Worm (Caenorhabditis elegans) whole organism, midembryonic: ENCODE results near the gene Y54G2A.32.
"Not testable (repeated sequence)": the region's sequence is repeated elsewhere in the genome, so short reads cannot be mapped to it uniquely, and the experiment has no call there.

Experiments used
- T22C8.4 ChIP-seq: fragments of 200-800 bp; sonication (Bioruptor generic); IDR thresholded peaks from 2 replicates; pipeline ENCODE4 v1.3.6; 2022; ENCODE audit warnings: missing genetic modification characterization, missing compliant biosample characterization
- cog-1 ChIP-seq: sonication (generic microtip); optimal IDR thresholded peaks from 2 replicates; lab custom pipeline; 2016; ENCODE audit warnings: missing genetic modification characterization, missing compliant biosample characterization
- flt-1 ChIP-seq: fragments of 200-800 bp; sonication (Bioruptor generic); IDR thresholded peaks from 2 replicates; pipeline ENCODE4 v1.3.6; 2022; ENCODE audit warnings: missing genetic modification characterization, missing compliant biosample characterization
- klf-2 ChIP-seq: fragments of 200-800 bp; sonication (Bioruptor generic); conservative IDR thresholded peaks from 2 replicates; pipeline ENCODE4 v1.3.6; 2022; ENCODE audit warnings: missing genetic modification reagents, missing genetic modification characterization, missing compliant biosample characterization
- med-1 ChIP-seq: sonication (generic microtip); optimal IDR thresholded peaks from 2 replicates; lab custom pipeline; 2017; ENCODE audit warnings: missing genetic modification characterization, mild to moderate bottlenecking, missing compliant biosample characterization, antibody characterized with exemption, missing genetic modification reagents; ENCODE audit not compliant: insufficient read depth
- ref-1 ChIP-seq: fragments of 200-800 bp; sonication (Bioruptor generic); conservative IDR thresholded peaks from 2 replicates; pipeline ENCODE4 v1.3.6; 2022; ENCODE audit warnings: missing genetic modification reagents, missing genetic modification characterization, missing compliant biosample characterization
- tab-1 ChIP-seq: fragments of 200-800 bp; sonication (Bioruptor generic); IDR thresholded peaks from 2 replicates; pipeline ENCODE4 v1.3.6; 2022; ENCODE audit warnings: missing genetic modification characterization, missing compliant biosample characterization
- ztf-23 ChIP-seq: fragments of 200-800 bp; sonication (Bioruptor generic); IDR thresholded peaks from 2 replicates; pipeline ENCODE4 v1.3.6; 2022; ENCODE audit warnings: missing genetic modification reagents, missing genetic modification characterization, missing compliant biosample characterization
- ztf-29 ChIP-seq: fragments of 200-800 bp; sonication (Bioruptor generic); IDR thresholded peaks from 2 replicates; pipeline ENCODE4 v1.3.6; 2022; ENCODE audit warnings: missing genetic modification reagents, missing genetic modification characterization, missing compliant biosample characterization

Gene Y54G2A.32

ce11 chrIV:2770835-2771234 lies 32.9 kb upstream of the Y54G2A.32 start:
- TF ChIP-seq klf-2 (GFP tag; lab: Robert Waterston, UW) (no peak), cog-1 (tag; lab: Kevin White, UChicago) (no peak), tab-1 (no peak), flt-1 (GFP tag; lab: Robert Waterston, UW) (no peak), ztf-23 (no peak), med-1 (GFP tag; lab: Kevin White, UChicago) (no peak), ztf-29 (GFP tag; lab: Robert Waterston, UW) (no peak), ref-1 (GFP tag; lab: Robert Waterston, UW) (no peak), T22C8.4 (GFP tag; lab: Robert Waterston, UW) (no peak)

- no peak for TF ChIP-seq klf-2 (GFP tag; lab: Robert Waterston, UW)
These were observed 32.1 kb upstream of the Y54G2A.32 start, which contains the start of gene Y54G2A.11 for ce11 chrIV:2771692-2772091. Gene Y54G2A.11 (minus strand): TSS chrIV:2771792.

- TF ChIP-seq tab-1 (no peak), ref-1 (GFP tag; lab: Robert Waterston, UW) (no peak), ztf-23 (no peak), ztf-29 (GFP tag; lab: Robert Waterston, UW) (no peak), med-1 (GFP tag; lab: Kevin White, UChicago) (no peak), klf-2 (GFP tag; lab: Robert Waterston, UW) (no peak)
These were observed 31.4 kb upstream of the Y54G2A.32 start for ce11 chrIV:2772209-2772851.

- no peak for TF ChIP-seq ztf-29 (GFP tag; lab: Robert Waterston, UW)
- TF ChIP-seq cog-1 (tag; lab: Kevin White, UChicago): no peak
- TF ChIP-seq med-1 (GFP tag; lab: Kevin White, UChicago): no peak
- TF ChIP-seq ref-1 (GFP tag; lab: Robert Waterston, UW): no peak
- no peak for TF ChIP-seq T22C8.4 (GFP tag; lab: Robert Waterston, UW)
- TF ChIP-seq klf-2 (GFP tag; lab: Robert Waterston, UW): no peak
- TF ChIP-seq tab-1: no peak
These were observed 30.3 kb upstream of the Y54G2A.32 start for ce11 chrIV:2773382-2773979.

ce11 chrIV:2774500-2774899 lies 29.3 kb upstream of the Y54G2A.32 start:
- no peak for TF ChIP-seq med-1 (GFP tag; lab: Kevin White, UChicago)
- peak; percentile 56; the same call in 1 of the 2 replicates for TF ChIP-seq ztf-23
- no peak for TF ChIP-seq ref-1 (GFP tag; lab: Robert Waterston, UW)
- no peak for TF ChIP-seq T22C8.4 (GFP tag; lab: Robert Waterston, UW)
- no peak for TF ChIP-seq klf-2 (GFP tag; lab: Robert Waterston, UW)
- TF ChIP-seq ztf-29 (GFP tag; lab: Robert Waterston, UW): no peak
- TF ChIP-seq flt-1 (GFP tag; lab: Robert Waterston, UW): 0 out of 2 replicates have a peak, but pooled peaks have one; percentile 6

ce11 chrIV:2775992-2776630 lies 27.6 kb upstream of the Y54G2A.32 start:
- TF ChIP-seq T22C8.4 (GFP tag; lab: Robert Waterston, UW): no peak
- no peak for TF ChIP-seq ztf-29 (GFP tag; lab: Robert Waterston, UW)
- TF ChIP-seq ref-1 (GFP tag; lab: Robert Waterston, UW): no peak
- no peak for TF ChIP-seq cog-1 (tag; lab: Kevin White, UChicago)
- no peak for TF ChIP-seq klf-2 (GFP tag; lab: Robert Waterston, UW)
- TF ChIP-seq med-1 (GFP tag; lab: Kevin White, UChicago): no peak
- TF ChIP-seq flt-1 (GFP tag; lab: Robert Waterston, UW): no peak
- TF ChIP-seq ztf-23: no peak
- TF ChIP-seq tab-1: no peak

- no peak for TF ChIP-seq klf-2 (GFP tag; lab: Robert Waterston, UW)
- no peak for TF ChIP-seq ztf-29 (GFP tag; lab: Robert Waterston, UW)
These were observed 27.0 kb upstream of the Y54G2A.32 start for ce11 chrIV:2776733-2777132.

- TF ChIP-seq ztf-23; flt-1 (GFP tag; lab: Robert Waterston, UW); tab-1: not testable (repeated sequence)
These were observed 25.9 kb upstream of the Y54G2A.32 start, which contains the start of gene Y54G2A.72 for ce11 chrIV:2777841-2778240. Gene Y54G2A.72 (plus strand): TSS chrIV:2778141.

ce11 chrIV:2782793-2783540 lies 20.8 kb upstream of the Y54G2A.32 start, which contains the start of gene Y54G2A.12:
Gene Y54G2A.12 (minus strand): TSS chrIV:2782843.
- no peak for TF ChIP-seq klf-2 (GFP tag; lab: Robert Waterston, UW)
- no peak for TF ChIP-seq T22C8.4 (GFP tag; lab: Robert Waterston, UW)
- TF ChIP-seq cog-1 (tag; lab: Kevin White, UChicago): no peak
- TF ChIP-seq ztf-23: no peak
- TF ChIP-seq ztf-29 (GFP tag; lab: Robert Waterston, UW): no peak
- no peak for TF ChIP-seq ref-1 (GFP tag; lab: Robert Waterston, UW)
- no peak for TF ChIP-seq tab-1
- no peak for TF ChIP-seq med-1 (GFP tag; lab: Kevin White, UChicago)
- TF ChIP-seq flt-1 (GFP tag; lab: Robert Waterston, UW): no peak
